Worm (Caenorhabditis elegans) whole organism, late embryonic: ENCODE data around the gene stim-1.

Experiments used
- F13H6.1 ChIP-seq: sonication (generic microtip); optimal IDR thresholded peaks from 2 replicates; lab custom pipeline; 2016; ENCODE audit warnings: missing genetic modification characterization, missing compliant biosample characterization
- K02D7.2 ChIP-seq: sonication (generic microtip); optimal IDR thresholded peaks from 2 replicates; lab custom pipeline; 2017; ENCODE audit warnings: mild to moderate bottlenecking, missing genetic modification characterization, missing compliant biosample characterization
- K09A11.1 ChIP-seq: sonication (generic microtip); optimal IDR thresholded peaks from 2 replicates; lab custom pipeline; 2017; ENCODE audit warnings: antibody characterized with exemption, mild to moderate bottlenecking, missing genetic modification characterization, missing compliant biosample characterization; ENCODE audit not compliant: insufficient read depth
- Y22D7AL.16 ChIP-seq: sonication (generic microtip); optimal IDR thresholded peaks from 2 replicates; lab custom pipeline; 2016; ENCODE audit warnings: missing genetic modification characterization, missing compliant biosample characterization
- ahr-1 ChIP-seq: sonication (generic microtip); optimal IDR thresholded peaks from 2 replicates; lab custom pipeline; 2016; ENCODE audit warnings: missing genetic modification characterization, missing compliant biosample characterization
- ama-1 ChIP-seq: fragments of 150-350 bp; optimal IDR thresholded peaks from 2 replicates; lab custom pipeline; 2014
- ceh-14 ChIP-seq: sonication (generic microtip); optimal IDR thresholded peaks from 2 replicates; lab custom pipeline; 2016; ENCODE audit warnings: missing genotype, missing genetic modification characterization, missing compliant biosample characterization
- ceh-18 ChIP-seq: sonication (generic microtip); optimal IDR thresholded peaks from 2 replicates; lab custom pipeline; 2016; ENCODE audit warnings: missing genetic modification characterization, missing compliant biosample characterization
- ceh-19 ChIP-seq: fragments of 200-800 bp; sonication (Bioruptor generic); optimal IDR thresholded peaks from 2 replicates; lab custom pipeline; 2018; ENCODE audit warnings: mild to moderate bottlenecking, missing genetic modification characterization, missing compliant biosample characterization
- ceh-2 ChIP-seq: sonication (generic microtip); optimal IDR thresholded peaks from 2 replicates; lab custom pipeline; 2016; ENCODE audit warnings: missing genotype, missing genetic modification characterization, missing compliant biosample characterization
- ceh-34 ChIP-seq: sonication (generic microtip); optimal IDR thresholded peaks from 2 replicates; lab custom pipeline; 2016; ENCODE audit warnings: mild to moderate bottlenecking, missing genetic modification characterization, missing compliant biosample characterization
- ceh-48 ChIP-seq: sonication (generic microtip); optimal IDR thresholded peaks from 2 replicates; lab custom pipeline; 2016; ENCODE audit warnings: missing genetic modification characterization, inconsistent platforms, missing compliant biosample characterization
- ceh-6 ChIP-seq: fragments of 200-800 bp; sonication (Bioruptor generic); optimal IDR thresholded peaks from 2 replicates; lab custom pipeline; 2018; ENCODE audit warnings: mild to moderate bottlenecking, missing genetic modification characterization, missing compliant biosample characterization
- dve-1 ChIP-seq: sonication (generic microtip); optimal IDR thresholded peaks from 2 replicates; lab custom pipeline; 2017; ENCODE audit warnings: antibody characterized with exemption, mild to moderate bottlenecking, missing genetic modification characterization, missing compliant biosample characterization
- elt-2 ChIP-seq: sonication (generic microtip); optimal IDR thresholded peaks from 2 replicates; lab custom pipeline; 2016; ENCODE audit warnings: missing genetic modification reagents, missing genetic modification characterization, missing compliant biosample characterization
- ets-4 ChIP-seq: sonication (generic microtip); optimal IDR thresholded peaks from 2 replicates; lab custom pipeline; 2016; ENCODE audit warnings: missing genetic modification characterization, missing compliant biosample characterization
- eyg-1 ChIP-seq: sonication (generic microtip); optimal IDR thresholded peaks from 2 replicates; lab custom pipeline; 2016; ENCODE audit warnings: missing genotype, missing genetic modification characterization, missing compliant biosample characterization
- fkh-6 ChIP-seq: sonication (generic microtip); optimal IDR thresholded peaks from 2 replicates; lab custom pipeline; 2016; ENCODE audit warnings: missing genetic modification characterization, missing compliant biosample characterization
- gmeb-2 ChIP-seq: sonication (generic microtip); optimal IDR thresholded peaks from 2 replicates; lab custom pipeline; 2016; ENCODE audit warnings: missing genetic modification characterization, inconsistent platforms, missing compliant biosample characterization
- hlh-30 ChIP-seq: sonication (generic microtip); optimal IDR thresholded peaks from 2 replicates; lab custom pipeline; 2017; ENCODE audit warnings: antibody characterized with exemption, missing genetic modification characterization, missing compliant biosample characterization; ENCODE audit not compliant: insufficient read depth
- hlh-8 ChIP-seq: sonication (generic microtip); optimal IDR thresholded peaks from 2 replicates; lab custom pipeline; 2016; ENCODE audit warnings: missing genotype, missing genetic modification characterization, missing compliant biosample characterization
- lim-6 ChIP-seq: sonication (generic microtip); optimal IDR thresholded peaks from 2 replicates; lab custom pipeline; 2016; ENCODE audit warnings: missing genetic modification characterization, missing compliant biosample characterization
- mec-3 ChIP-seq: sonication (generic microtip); optimal IDR thresholded peaks from 2 replicates; lab custom pipeline; 2016; ENCODE audit warnings: borderline replicate concordance, missing genetic modification characterization, missing compliant biosample characterization
- nhr-232 ChIP-seq: sonication (generic microtip); optimal IDR thresholded peaks from 2 replicates; lab custom pipeline; 2016; ENCODE audit warnings: missing genetic modification characterization, missing compliant biosample characterization
- pag-3 ChIP-seq: sonication (generic microtip); optimal IDR thresholded peaks from 2 replicates; lab custom pipeline; 2016; ENCODE audit warnings: missing compliant biosample characterization, missing genetic modification characterization, borderline replicate concordance
- pat-9 ChIP-seq: fragments of 200-800 bp; sonication (Bioruptor generic); optimal IDR thresholded peaks from 2 replicates; lab custom pipeline; 2018; ENCODE audit warnings: mild to moderate bottlenecking, missing genetic modification characterization, moderate library complexity, missing compliant biosample characterization
- pax-1 ChIP-seq: fragments of 150-350 bp; optimal IDR thresholded peaks from 2 replicates; lab custom pipeline; 2014; ENCODE audit warnings: missing biosample characterization, missing genetic modification characterization
- pha-2 ChIP-seq: sonication (generic microtip); optimal IDR thresholded peaks from 2 replicates; lab custom pipeline; 2017; ENCODE audit warnings: mild to moderate bottlenecking, missing genetic modification characterization, missing compliant biosample characterization
- pha-4 ChIP-seq: fragments of 150-350 bp; optimal IDR thresholded peaks from 2 replicates; lab custom pipeline; 2018; ENCODE audit warnings: missing biosample characterization, missing genetic modification reagents, missing genetic modification characterization
- pqm-1 ChIP-seq: sonication (generic microtip); optimal IDR thresholded peaks from 2 replicates; lab custom pipeline; 2016; ENCODE audit warnings: missing genetic modification characterization, missing compliant biosample characterization
- pros-1 ChIP-seq: fragments of 150-350 bp; optimal IDR thresholded peaks from 2 replicates; lab custom pipeline; 2014; ENCODE audit warnings: missing biosample characterization, missing genetic modification reagents, missing genetic modification characterization
- ref-2 ChIP-seq: sonication (generic microtip); optimal IDR thresholded peaks from 2 replicates; lab custom pipeline; 2016; ENCODE audit warnings: missing genetic modification characterization, missing compliant biosample characterization
- rnt-1 ChIP-seq: sonication (generic microtip); optimal IDR thresholded peaks from 2 replicates; lab custom pipeline; 2016; ENCODE audit warnings: missing genetic modification characterization, missing compliant biosample characterization
- sox-2 ChIP-seq: fragments of 200-800 bp; sonication (Bioruptor generic); IDR thresholded peaks from 2 replicates; pipeline ENCODE4 v1.3.6; 2022; ENCODE audit warnings: missing genetic modification reagents, missing genetic modification characterization, missing compliant biosample characterization
- sox-4 ChIP-seq: sonication (generic microtip); optimal IDR thresholded peaks from 2 replicates; lab custom pipeline; 2017; ENCODE audit warnings: mild to moderate bottlenecking, missing genetic modification characterization, inconsistent platforms, missing compliant biosample characterization
- ttx-3 ChIP-seq: sonication (generic microtip); optimal IDR thresholded peaks from 2 replicates; lab custom pipeline; 2016; ENCODE audit warnings: missing genetic modification reagents, missing genetic modification characterization, missing compliant biosample characterization
- unc-3 ChIP-seq, 2 experiments: fragments of 200-800 bp in 1 of 2; sonication (Bioruptor generic) in 1 of 2; sonication (generic microtip) in 1 of 2; conservative IDR thresholded peaks in 1 of 2; optimal IDR thresholded peaks in 1 of 2; 2 replicates each; pipeline versions ENCODE4 v1.3.6 to Lab custom; 2016 to 2022; ENCODE audit warnings: missing compliant biosample characterization in 2 of 2, missing genetic modification characterization in 2 of 2, missing genetic modification reagents in 1 of 2
- unc-42 ChIP-seq: sonication (generic microtip); optimal IDR thresholded peaks from 2 replicates; lab custom pipeline; 2016; ENCODE audit warnings: missing genotype, missing genetic modification characterization, missing compliant biosample characterization
- unc-55 ChIP-seq: sonication (generic microtip); optimal IDR thresholded peaks from 2 replicates; lab custom pipeline; 2017; ENCODE audit warnings: missing biosample characterization, missing genetic modification reagents, missing genetic modification characterization
- unc-86 ChIP-seq: sonication (generic microtip); optimal IDR thresholded peaks from 2 replicates; lab custom pipeline; 2016; ENCODE audit warnings: missing genetic modification characterization, missing compliant biosample characterization
- zip-5 ChIP-seq: sonication (generic microtip); optimal IDR thresholded peaks from 2 replicates; lab custom pipeline; 2016; ENCODE audit warnings: missing genetic modification characterization, missing compliant biosample characterization

Gene stim-1

ce11 chrIII:400898-401297 is 17.7 kb downstream of the stim-1 start:
- TF ChIP-seq mec-3 (tag; lab: Kevin White, UChicago) (no peak), nhr-232 (tag; lab: Kevin White, UChicago) (no peak), unc-3 (GFP tag; conservative IDR thresholded peaks at IDR 0.05; lab: Robert Waterston, UW) (no peak), unc-3 (tag; optimal IDR thresholded peaks at IDR 0.05; lab: Kevin White, UChicago) (no peak), ceh-14 (no peak), hlh-8 (tag; lab: Kevin White, UChicago) (no peak), ceh-19 (no peak), pha-4 (tag; lab: Kevin White, UChicago) (no peak), Y22D7AL.16 (tag; lab: Kevin White, UChicago) (no peak), ttx-3 (tag; lab: Kevin White, UChicago) (no peak), zip-5 (tag; lab: Kevin White, UChicago) (no peak), ref-2 (tag; lab: Kevin White, UChicago) (no peak), sox-2 (GFP tag; lab: Robert Waterston, UW) (no peak), pros-1 (no peak), elt-2 (no peak), unc-86 (tag; lab: Kevin White, UChicago) (no peak), ets-4 (tag; lab: Kevin White, UChicago) (no peak), ceh-48 (tag; lab: Kevin White, UChicago) (no peak)

ce11 chrIII:385068-385467 is 33.5 kb downstream of the stim-1 start:
- TF ChIP-seq pha-2 (tag; lab: Kevin White, UChicago): no peak
- TF ChIP-seq ceh-14: no peak
- no peak for TF ChIP-seq hlh-30
- TF ChIP-seq pat-9 (tag; lab: Kevin White, UChicago): no peak
- no peak for TF ChIP-seq fkh-6 (tag; lab: Kevin White, UChicago)
- no peak for TF ChIP-seq mec-3 (tag; lab: Kevin White, UChicago)
- no peak for TF ChIP-seq pag-3 (tag; lab: Kevin White, UChicago)
- TF ChIP-seq gmeb-2 (tag; lab: Kevin White, UChicago): no peak
- TF ChIP-seq ceh-2 (tag; lab: Kevin White, UChicago): no peak
- TF ChIP-seq hlh-8 (tag; lab: Kevin White, UChicago): no peak
- no peak for TF ChIP-seq F13H6.1
- no peak for TF ChIP-seq rnt-1 (tag; lab: Kevin White, UChicago)
- TF ChIP-seq elt-2: no peak
- TF ChIP-seq ceh-18: no peak
- TF ChIP-seq ahr-1 (tag; lab: Kevin White, UChicago): no peak
- no peak for TF ChIP-seq eyg-1
- TF ChIP-seq pha-4 (tag; lab: Kevin White, UChicago): no peak

- TF ChIP-seq hlh-8 (tag; lab: Kevin White, UChicago) (no peak), ref-2 (tag; lab: Kevin White, UChicago) (no peak), pax-1 (tag; lab: Kevin White, UChicago) (no peak), dve-1 (tag; lab: Kevin White, UChicago) (no peak), hlh-30 (no peak), K02D7.2 (tag; lab: Kevin White, UChicago) (no peak), ama-1 (no peak), gmeb-2 (tag; lab: Kevin White, UChicago) (no peak), eyg-1 (no peak), lim-6 (no peak)
Measured at ce11 chrIII:382470-382869, 36.1 kb downstream of the stim-1 start, which contains the start of gene K10F12.7. Gene K10F12.7 (minus strand): TSS chrIII:382570.

ce11 chrIII:381198-381597 is 37.4 kb downstream of the stim-1 start, which contains the start of gene gsto-3:
Gene gsto-3 (minus strand): TSS chrIII:381298.
- TF ChIP-seq unc-42 (tag; lab: Kevin White, UChicago) (no peak), pqm-1 (no peak), unc-55 (no peak), ceh-48 (tag; lab: Kevin White, UChicago) (no peak), K09A11.1 (tag; lab: Kevin White, UChicago) (no peak), ceh-18 (no peak), Y22D7AL.16 (tag; lab: Kevin White, UChicago) (no peak), eyg-1 (no peak), pha-2 (tag; lab: Kevin White, UChicago) (no peak), ahr-1 (tag; lab: Kevin White, UChicago) (no peak), fkh-6 (tag; lab: Kevin White, UChicago) (no peak), pax-1 (tag; lab: Kevin White, UChicago) (no peak), ceh-34 (tag; lab: Kevin White, UChicago) (no peak), sox-4 (tag; lab: Kevin White, UChicago) (no peak), ceh-6 (GFP tag; lab: Kevin White, UChicago) (no peak), pha-4 (tag; lab: Kevin White, UChicago) (no peak)
